Worm (Caenorhabditis elegans) whole organism, L4 larva: ENCODE data around the gene phf-31.

Source experiments
- F26F4.8 ChIP-seq: fragments of 200-800 bp; sonication (Bioruptor generic); conservative IDR thresholded peaks from 2 replicates; pipeline ENCODE4 v1.3.6; 2022; ENCODE audit warnings: missing genetic modification characterization, missing compliant biosample characterization
- R02D3.7 ChIP-seq: fragments of 150-350 bp; sonication (generic microtip); optimal IDR thresholded peaks from 3 replicates; lab custom pipeline; 2014; ENCODE audit warnings: missing biosample characterization, missing genetic modification characterization
- T26A8.4 ChIP-seq: fragments of 200-800 bp; sonication (Bioruptor generic); IDR thresholded peaks from 2 replicates; pipeline ENCODE4 v1.3.6; 2022; ENCODE audit warnings: missing genetic modification characterization, missing compliant biosample characterization
- Y48G9A.11 ChIP-seq: fragments of 200-800 bp; sonication (Bioruptor generic); IDR thresholded peaks from 2 replicates; pipeline ENCODE4 v1.3.6; 2022; ENCODE audit warnings: missing genetic modification reagents, missing genetic modification characterization, missing compliant biosample characterization
- Y5F2A.4 ChIP-seq: fragments of 200-800 bp; sonication (Bioruptor generic); optimal IDR thresholded peaks from 2 replicates; lab custom pipeline; 2018; ENCODE audit warnings: mild to moderate bottlenecking, missing genetic modification characterization, missing compliant biosample characterization
- ZK337.2 ChIP-seq: fragments of 200-800 bp; sonication (Bioruptor generic); IDR thresholded peaks from 2 replicates; pipeline ENCODE4 v1.3.6; 2022; ENCODE audit warnings: missing genetic modification reagents, missing genetic modification characterization, missing compliant biosample characterization
- ZK546.5 ChIP-seq, 2 experiments: sonication (generic microtip); optimal IDR thresholded peaks; 2 replicates each; lab custom pipeline; 2017; ENCODE audit warnings: missing biosample characterization in 2 of 2, missing genetic modification characterization in 2 of 2
- ama-1 ChIP-seq: fragments of 150-350 bp; optimal IDR thresholded peaks from 2 replicates; lab custom pipeline; 2014; ENCODE audit warnings: inconsistent platforms, mixed read lengths
- attf-4 ChIP-seq: sonication (generic microtip); optimal IDR thresholded peaks from 3 replicates; lab custom pipeline; 2017; ENCODE audit warnings: missing biosample characterization, missing genetic modification characterization
- ceh-62 ChIP-seq: sonication (generic microtip); optimal IDR thresholded peaks from 2 replicates; lab custom pipeline; 2017; ENCODE audit warnings: missing biosample characterization, missing genetic modification characterization
- dmd-9 ChIP-seq: fragments of 200-800 bp; sonication (Bioruptor generic); IDR thresholded peaks from 2 replicates; pipeline ENCODE4 v1.3.6; 2022; ENCODE audit warnings: missing genetic modification reagents, missing genetic modification characterization, missing compliant biosample characterization
- duxl-1 ChIP-seq: sonication (generic microtip); optimal IDR thresholded peaks from 2 replicates; lab custom pipeline; 2016; ENCODE audit warnings: mild to moderate bottlenecking, missing genetic modification characterization, moderate library complexity, missing compliant biosample characterization; ENCODE audit not compliant: poor library complexity
- egl-27 ChIP-seq: sonication (generic microtip); optimal IDR thresholded peaks from 3 replicates; lab custom pipeline; 2017; ENCODE audit warnings: missing biosample characterization, missing genetic modification reagents, missing genetic modification characterization
- egl-43 ChIP-seq: fragments of 200-800 bp; sonication (Bioruptor generic); IDR thresholded peaks from 2 replicates; pipeline ENCODE4 v1.3.6; 2022; ENCODE audit warnings: missing genetic modification reagents, missing genetic modification characterization, missing compliant biosample characterization
- fos-1 ChIP-seq: fragments of 150-350 bp; optimal IDR thresholded peaks from 2 replicates; lab custom pipeline; 2014; ENCODE audit warnings: missing biosample characterization, missing genetic modification characterization
- hlh-11 ChIP-seq: fragments of 200-800 bp; sonication (Bioruptor generic); optimal IDR thresholded peaks from 2 replicates; lab custom pipeline; 2018; ENCODE audit warnings: mild to moderate bottlenecking, missing genetic modification characterization, missing compliant biosample characterization
- hlh-30 ChIP-seq: sonication (generic microtip); optimal IDR thresholded peaks from 2 replicates; lab custom pipeline; 2017; ENCODE audit warnings: antibody characterized with exemption, mild to moderate bottlenecking, missing genetic modification characterization, missing compliant biosample characterization; ENCODE audit not compliant: insufficient read depth
- lim-7 ChIP-seq: fragments of 200-800 bp; sonication (Bioruptor generic); IDR thresholded peaks from 2 replicates; pipeline ENCODE4 v1.3.6; 2022; ENCODE audit warnings: missing genetic modification characterization, missing compliant biosample characterization
- lin-1 ChIP-seq: fragments of 200-800 bp; sonication (Bioruptor generic); IDR thresholded peaks from 2 replicates; pipeline ENCODE4 v1.3.6; 2022; ENCODE audit warnings: missing genetic modification reagents, missing genetic modification characterization, missing compliant biosample characterization
- lin-13 ChIP-seq: fragments of 150-350 bp; optimal IDR thresholded peaks from 2 replicates; lab custom pipeline; 2014; ENCODE audit warnings: missing biosample characterization, missing genetic modification reagents, missing genetic modification characterization
- lin-29 ChIP-seq: fragments of 200-800 bp; sonication (Bioruptor generic); IDR thresholded peaks from 2 replicates; pipeline ENCODE4 v1.3.6; 2022; ENCODE audit warnings: missing genetic modification reagents, missing genetic modification characterization, missing compliant biosample characterization
- lin-39 ChIP-seq: fragments of 150-350 bp; optimal IDR thresholded peaks from 2 replicates; lab custom pipeline; 2014; ENCODE audit warnings: missing biosample characterization, missing genetic modification reagents, missing genetic modification characterization
- lir-3 ChIP-seq: sonication (generic microtip); optimal IDR thresholded peaks from 2 replicates; lab custom pipeline; 2016; ENCODE audit warnings: mild to moderate bottlenecking, missing genetic modification characterization, missing compliant biosample characterization
- lsy-2 ChIP-seq, 2 experiments: fragments of 150-350 bp in 1 of 2; sonication (generic microtip) in 1 of 2; optimal IDR thresholded peaks; 2 replicates each; lab custom pipeline; 2014 to 2017; ENCODE audit warnings: missing biosample characterization in 2 of 2, missing genetic modification characterization in 2 of 2
- madf-9 ChIP-seq: fragments of 200-800 bp; sonication (Bioruptor generic); conservative IDR thresholded peaks from 2 replicates; pipeline ENCODE4 v1.3.6; 2022; ENCODE audit warnings: missing genetic modification reagents, missing genetic modification characterization, missing compliant biosample characterization
- mdl-1 ChIP-seq, 2 experiments: fragments of 150-350 bp in 1 of 2; sonication (generic microtip) in 1 of 2; optimal IDR thresholded peaks; 2 replicates each; lab custom pipeline; 2014 to 2017; ENCODE audit warnings: missing biosample characterization in 2 of 2, missing genetic modification characterization in 2 of 2
- mep-1 ChIP-seq: fragments of 150-350 bp; sonication (generic microtip); optimal IDR thresholded peaks from 3 replicates; lab custom pipeline; 2014; ENCODE audit warnings: missing biosample characterization, missing genetic modification characterization
- mxl-3 ChIP-seq: fragments of 200-800 bp; sonication (Bioruptor generic); optimal IDR thresholded peaks from 2 replicates; lab custom pipeline; 2018; ENCODE audit warnings: mild to moderate bottlenecking, missing genetic modification characterization, missing compliant biosample characterization
- nhr-102 ChIP-seq: sonication (generic microtip); optimal IDR thresholded peaks from 2 replicates; lab custom pipeline; 2016; ENCODE audit warnings: mild to moderate bottlenecking, missing genetic modification characterization, moderate library complexity, missing compliant biosample characterization
- nhr-237 ChIP-seq: sonication (generic microtip); optimal IDR thresholded peaks from 2 replicates; lab custom pipeline; 2017; ENCODE audit warnings: missing biosample characterization, missing genetic modification characterization
- nhr-25 ChIP-seq: sonication (generic microtip); optimal IDR thresholded peaks from 2 replicates; lab custom pipeline; 2017; ENCODE audit warnings: missing genetic modification characterization, mild to moderate bottlenecking, missing compliant biosample characterization, antibody characterized with exemption, moderate library complexity, borderline replicate concordance; ENCODE audit not compliant: insufficient read depth
- nhr-28 ChIP-seq: fragments of 150-350 bp; optimal IDR thresholded peaks from 2 replicates; lab custom pipeline; 2014; ENCODE audit warnings: missing biosample characterization, missing genetic modification characterization
- nhr-42 ChIP-seq: fragments of 200-800 bp; sonication (Bioruptor generic); IDR thresholded peaks from 2 replicates; pipeline ENCODE4 v1.3.6; 2022; ENCODE audit warnings: missing genetic modification characterization, missing compliant biosample characterization
- pqm-1 ChIP-seq: sonication (generic microtip); optimal IDR thresholded peaks from 2 replicates; lab custom pipeline; 2017; ENCODE audit warnings: missing biosample characterization, missing genetic modification characterization
- rbr-2 ChIP-seq: sonication (generic microtip); optimal IDR thresholded peaks from 2 replicates; lab custom pipeline; 2016; ENCODE audit warnings: missing genotype, missing genetic modification characterization, missing compliant biosample characterization
- set-16 ChIP-seq: fragments of 200-800 bp; sonication (Bioruptor generic); IDR thresholded peaks from 2 replicates; pipeline ENCODE4 v1.3.6; 2022; ENCODE audit warnings: missing genetic modification reagents, missing genetic modification characterization, missing compliant biosample characterization
- snpc-1.2 ChIP-seq: fragments of 200-800 bp; sonication (Bioruptor generic); IDR thresholded peaks from 2 replicates; pipeline ENCODE4 v1.3.6; 2022; ENCODE audit warnings: missing genetic modification reagents, missing genetic modification characterization, missing compliant biosample characterization
- spr-3 ChIP-seq: fragments of 200-800 bp; sonication (Bioruptor generic); optimal IDR thresholded peaks from 2 replicates; lab custom pipeline; 2018; ENCODE audit warnings: mild to moderate bottlenecking, missing genetic modification characterization, missing compliant biosample characterization
- tag-97 ChIP-seq: fragments of 200-800 bp; sonication (Bioruptor generic); IDR thresholded peaks from 2 replicates; pipeline ENCODE4 v1.3.6; 2022; ENCODE audit warnings: missing genetic modification characterization, missing compliant biosample characterization
- unc-39 ChIP-seq: sonication (generic microtip); optimal IDR thresholded peaks from 2 replicates; lab custom pipeline; 2017; ENCODE audit warnings: missing biosample characterization, missing genetic modification characterization
- unc-62 ChIP-seq, 3 experiments: fragments of 150-350 bp in 1 of 3; sonication (generic microtip); optimal IDR thresholded peaks in 2 of 3; peaks in 1 of 3; 1 replicate in 1 of 3; 2 replicates in 2 of 3; lab custom pipeline; 2014 to 2017; ENCODE audit warnings: missing biosample characterization in 3 of 3, missing genetic modification characterization in 3 of 3, missing genetic modification reagents in 3 of 3, missing genotype in 1 of 3
- zag-1 ChIP-seq: fragments of 150-350 bp; optimal IDR thresholded peaks from 2 replicates; lab custom pipeline; 2014; ENCODE audit warnings: missing biosample characterization, missing genetic modification characterization
- zfp-2 ChIP-seq: sonication (generic microtip); optimal IDR thresholded peaks from 2 replicates; lab custom pipeline; 2016; ENCODE audit warnings: mild to moderate bottlenecking, missing genetic modification characterization, missing compliant biosample characterization
- zfp-3 ChIP-seq: fragments of 200-800 bp; sonication (Bioruptor generic); conservative IDR thresholded peaks from 2 replicates; pipeline ENCODE4 v1.3.6; 2022; ENCODE audit warnings: missing genetic modification reagents, missing genetic modification characterization, missing compliant biosample characterization
- zip-11 ChIP-seq: fragments of 200-800 bp; sonication (Bioruptor generic); IDR thresholded peaks from 2 replicates; pipeline ENCODE4 v1.3.6; 2022; ENCODE audit warnings: missing genetic modification characterization, missing compliant biosample characterization

The phf-31 gene

ce11 chrX:10645148-10645547 lies 36.6 kb upstream of the phf-31 start (continued):
- TF ChIP-seq madf-9 (GFP tag; lab: Robert Waterston, UW) (no peak), lin-13 (no peak), zip-11 (GFP tag; lab: Robert Waterston, UW) (no peak), egl-27 (tag; lab: Kevin White, UChicago) (no peak), dmd-9 (GFP tag; lab: Robert Waterston, UW) (no peak), lir-3 (tag; lab: Kevin White, UChicago) (no peak)

- TF ChIP-seq hlh-11 (peak; percentile 44), snpc-1.2 (GFP tag; lab: Robert Waterston, UW) (no peak), unc-62 (GFP tag; optimal IDR thresholded peaks at IDR 0.05 in 1 of 2; lab: Kevin White, UChicago) (peak in 1 of 2 experiments; percentile 85), unc-62 (tag; optimal IDR thresholded peaks at IDR 0.05; lab: Kevin White, UChicago) (no peak), zfp-3 (GFP tag; lab: Robert Waterston, UW) (no peak), zfp-2 (tag; lab: Kevin White, UChicago) (no peak), nhr-28 (tag; lab: Kevin White, UChicago) (peak; percentile 10), Y5F2A.4 (GFP tag; lab: Kevin White, UChicago) (no peak), nhr-25 (tag; lab: Kevin White, UChicago) (peak; percentile 18), mep-1 (tag; lab: Kevin White, UChicago) (peak; percentile 12)
These were observed 34.1 kb upstream of the phf-31 start for ce11 chrX:10647590-10648105.

DNA sequence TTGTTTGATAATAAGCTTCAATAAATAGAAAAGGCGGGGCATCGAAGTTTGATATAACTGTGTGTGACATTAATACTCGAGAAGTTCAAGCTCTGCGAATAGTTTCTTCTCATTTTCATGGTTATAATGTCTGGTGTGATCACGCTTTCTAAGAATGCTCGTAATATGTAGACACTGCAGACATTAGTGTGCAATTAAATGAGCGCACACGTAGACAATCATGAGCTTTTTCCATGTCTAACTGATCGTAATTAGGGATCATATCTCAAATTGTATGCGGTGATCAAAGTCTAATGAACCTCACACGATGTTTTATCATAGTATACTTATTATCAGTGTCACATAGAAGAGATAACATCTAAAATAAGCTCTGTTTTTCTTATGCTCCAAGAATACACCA lies 31.7 kb upstream of the phf-31 start:
- TF ChIP-seq pqm-1 (peak; percentile 24), unc-39 (tag; lab: Kevin White, UChicago) (no peak), zip-11 (GFP tag; lab: Robert Waterston, UW) (no peak), nhr-42 (GFP tag; lab: Robert Waterston, UW) (no peak), lin-29 (GFP tag; lab: Robert Waterston, UW) (no peak), Y48G9A.11 (no peak), zag-1 (tag; lab: Kevin White, UChicago) (no peak), ZK546.5 (tag; optimal IDR thresholded peaks at IDR 0.05; lab: Kevin White, UChicago) (no peak)
- TF ChIP-seq, all 104 proteins: peak for 1

DNA sequence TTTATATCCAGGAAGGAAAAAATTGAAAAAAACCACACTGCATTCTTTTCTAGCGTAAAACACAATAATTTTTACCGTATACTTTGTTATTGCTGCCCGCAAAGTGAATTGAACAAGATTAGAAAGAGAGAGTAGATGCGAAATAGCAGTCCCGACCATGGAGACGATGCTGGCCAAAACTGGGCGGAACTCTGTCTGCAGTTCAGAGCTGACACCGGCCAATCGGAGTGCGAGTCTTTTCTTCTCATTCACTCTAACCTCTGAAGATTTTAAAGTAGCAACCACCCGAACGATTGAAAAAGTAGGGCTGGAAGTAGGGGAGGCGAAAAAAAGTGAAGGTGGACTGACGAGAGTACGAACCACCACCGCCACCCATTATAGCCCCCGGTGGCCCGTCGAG lies 25.2 kb upstream of the phf-31 start:
- TF ChIP-seq pqm-1 (no peak), zip-11 (GFP tag; lab: Robert Waterston, UW) (no peak), hlh-30 (tag; lab: Kevin White, UChicago) (no peak), lsy-2 (tag; optimal IDR thresholded peaks at IDR 0.05; lab: Kevin White, UChicago) (peak in 1 of 2 experiments; percentile 41), rbr-2 (tag; lab: Kevin White, UChicago) (peak; percentile 61), tag-97 (GFP tag; lab: Robert Waterston, UW) (no peak), hlh-11 (peak; percentile 24), madf-9 (GFP tag; lab: Robert Waterston, UW) (no peak), R02D3.7 (tag; lab: Kevin White, UChicago) (no peak), spr-3 (GFP tag; lab: Kevin White, UChicago) (no peak), set-16 (no peak), F26F4.8 (no peak), T26A8.4 (no peak), lim-7 (GFP tag; lab: Robert Waterston, UW) (no peak), duxl-1 (tag; lab: Kevin White, UChicago) (no peak), nhr-237 (tag; lab: Kevin White, UChicago) (no peak), nhr-102 (no peak), ceh-62 (tag; lab: Kevin White, UChicago) (no peak), mep-1 (tag; lab: Kevin White, UChicago) (peak; percentile 5), ZK337.2 (GFP tag; lab: Robert Waterston, UW) (no peak), Y5F2A.4 (GFP tag; lab: Kevin White, UChicago) (no peak), lin-1 (no peak), lin-39 (tag; lab: Kevin White, UChicago) (no peak), dmd-9 (GFP tag; lab: Robert Waterston, UW) (no peak), mxl-3 (GFP tag; lab: Kevin White, UChicago) (no peak), ama-1 (lab: Kevin White, UChicago) (no peak), egl-43 (GFP tag; lab: Robert Waterston, UW) (no peak), fos-1 (tag; lab: Kevin White, UChicago) (no peak), attf-4 (tag; lab: Kevin White, UChicago) (no peak), mdl-1 (tag; optimal IDR thresholded peaks at IDR 0.05; lab: Kevin White, UChicago) (no peak)
